Fruit fly (Drosophila melanogaster) whole organism, wandering third instar larva: Measurements from ENCODE around the gene Lrrk.
A peak's percentile ranks its signal among the peaks of the same experiment; 100 is the strongest.

ENCODE experiments used
- Dfd ChIP-seq: fragments of >200 bp; optimal IDR thresholded peaks from 2 replicates; lab custom pipeline; 2017; ENCODE audit warnings: missing biosample characterization, missing genetic modification characterization
- Dif ChIP-seq: fragments of 200-275, 200-300 bp; sonication (Bioruptor generic); optimal IDR thresholded peaks from 2 replicates; lab custom pipeline; 2018; ENCODE audit warnings: missing biosample characterization, missing genetic modification characterization; ENCODE audit not compliant: partially characterized antibody
- Hnf4 ChIP-seq: fragments of 200-800 bp; sonication (Bioruptor generic); optimal IDR thresholded peaks from 2 replicates; lab custom pipeline; 2016; ENCODE audit warnings: missing biosample characterization, mild to moderate bottlenecking, missing genetic modification characterization
- Myc ChIP-seq: fragments of >200 bp; optimal IDR thresholded peaks from 2 replicates; lab custom pipeline; 2017
- OdsH ChIP-seq: fragments of 200-800 bp; sonication (Bioruptor generic); optimal IDR thresholded peaks from 2 replicates; lab custom pipeline; 2016; ENCODE audit warnings: missing biosample characterization, mild to moderate bottlenecking, missing genetic modification characterization
- Sp1 ChIP-seq: fragments of 200-800 bp; sonication (Bioruptor generic); optimal IDR thresholded peaks from 3 replicates; lab custom pipeline; 2019; ENCODE audit warnings: missing biosample characterization, mild to moderate bottlenecking, missing genetic modification characterization, moderate library complexity
- dmrt93B ChIP-seq: fragments of 200-800 bp; sonication (Bioruptor generic); optimal IDR thresholded peaks from 2 replicates; lab custom pipeline; 2018; ENCODE audit warnings: missing biosample characterization, mild to moderate bottlenecking, missing genetic modification characterization
- ey ChIP-seq: fragments of 200-800 bp; sonication (Bioruptor generic); optimal IDR thresholded peaks from 2 replicates; lab custom pipeline; 2016; ENCODE audit warnings: missing biosample characterization, missing genetic modification characterization
- h ChIP-seq: fragments of 200-800 bp; sonication (Bioruptor generic); optimal IDR thresholded peaks from 3 replicates; lab custom pipeline; 2016; ENCODE audit warnings: missing biosample characterization, mild to moderate bottlenecking, missing genetic modification characterization
- psq ChIP-seq: fragments of 200-800 bp; sonication (Bioruptor generic); optimal IDR thresholded peaks from 3 replicates; lab custom pipeline; 2017; ENCODE audit warnings: missing biosample characterization, mild to moderate bottlenecking, missing genetic modification characterization, moderate library complexity
- rgr ChIP-seq: fragments of 200-800 bp; sonication (Bioruptor generic); optimal IDR thresholded peaks from 3 replicates; lab custom pipeline; 2016; ENCODE audit warnings: missing biosample characterization, mild to moderate bottlenecking, missing genetic modification characterization
- usp ChIP-seq: fragments of >200 bp; optimal IDR thresholded peaks from 2 replicates; lab custom pipeline; 2017; ENCODE audit warnings: missing biosample characterization, missing genetic modification characterization

DNA sequence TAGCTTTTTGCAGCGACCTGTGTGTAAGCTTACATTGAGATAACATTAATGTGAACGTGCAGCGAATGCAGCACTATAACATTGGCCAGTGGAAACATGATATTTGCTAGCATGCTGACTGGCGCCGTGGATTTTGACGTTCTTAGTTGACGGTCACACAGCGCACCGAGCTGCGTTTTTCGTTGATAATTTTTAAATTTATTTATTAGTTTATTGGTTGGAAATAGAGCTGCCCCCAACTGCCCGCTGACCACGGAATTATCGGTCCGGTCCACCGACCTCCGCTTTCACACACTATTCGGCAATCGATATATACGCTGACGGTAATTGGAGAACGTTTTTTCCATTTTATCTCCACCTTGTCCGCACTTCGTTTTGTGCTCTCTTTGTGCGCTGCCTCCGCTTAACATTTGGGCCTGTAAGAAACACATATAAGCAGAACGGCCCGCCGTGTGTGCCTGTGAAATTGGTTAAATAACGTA lies 13.4 kb upstream of the Lrrk start, which contains the start of gene H:
- TF ChIP-seq ey (no peak), OdsH (GFP tag; lab: Kevin White, UChicago) (no peak), dmrt93B (GFP tag; lab: Kevin White, UChicago) (no peak), Dif (GFP tag; lab: Kevin White, UChicago) (no peak), Dfd (GFP tag; lab: Kevin White, UChicago) (no peak), Myc (lab: Kevin White, UChicago) (no peak), usp (GFP tag; lab: Kevin White, UChicago) (no peak), Sp1 (GFP tag; lab: Kevin White, UChicago) (no peak), h (no peak), rgr (GFP tag; lab: Kevin White, UChicago) (no peak), psq (GFP tag; lab: Kevin White, UChicago) (peak; percentile 77), Hnf4 (GFP tag; lab: Kevin White, UChicago) (no peak)
